Worm (Caenorhabditis elegans) whole organism, L1 larva: ENCODE data around the gene col-20.
"Not testable (repeated sequence)": the region's sequence is repeated elsewhere in the genome, so short reads cannot be mapped to it uniquely, and the experiment has no call there.

Experiments used
- blmp-1 ChIP-seq: fragments of 150-350 bp; optimal IDR thresholded peaks from 2 replicates; lab custom pipeline; 2014; ENCODE audit warnings: missing biosample characterization, missing genetic modification characterization
- ceh-63 ChIP-seq: fragments of 200-800 bp; sonication (Bioruptor generic); optimal IDR thresholded peaks from 2 replicates; lab custom pipeline; 2018; ENCODE audit warnings: mild to moderate bottlenecking, missing genetic modification characterization, missing compliant biosample characterization
- ceh-82 ChIP-seq, 3 experiments: fragments of 150-350 bp in 1 of 3; sonication (generic microtip) in 2 of 3; optimal IDR thresholded peaks; 2 replicates each; lab custom pipeline; 2014 to 2017; ENCODE audit warnings: missing biosample characterization in 3 of 3, missing genetic modification characterization in 3 of 3
- ceh-88 ChIP-seq: fragments of 200-800 bp; sonication (Bioruptor generic); IDR thresholded peaks from 2 replicates; pipeline ENCODE4 v1.3.6; 2022; ENCODE audit warnings: missing genetic modification characterization, missing compliant biosample characterization
- dpl-1 ChIP-seq, 3 experiments: fragments of 150-350 bp in 2 of 3; sonication (generic microtip) in 1 of 3; optimal IDR thresholded peaks; 2 replicates each; lab custom pipeline; 2014 to 2017; ENCODE audit warnings: missing biosample characterization in 3 of 3, missing genetic modification characterization in 3 of 3, missing genetic modification reagents in 3 of 3
- efl-1 ChIP-seq, 4 experiments: fragments of 150-350 bp; optimal IDR thresholded peaks in 3 of 4; peaks in 1 of 4; 1 replicate in 1 of 4; 2 replicates in 3 of 4; lab custom pipeline; 2014; ENCODE audit warnings: missing biosample characterization in 2 of 4, missing genetic modification characterization in 2 of 4, missing genetic modification reagents in 2 of 4
- elt-2 ChIP-seq: sonication (generic microtip); optimal IDR thresholded peaks from 2 replicates; lab custom pipeline; 2016; ENCODE audit warnings: missing genetic modification characterization, mild to moderate bottlenecking, inconsistent platforms, missing compliant biosample characterization, missing genetic modification reagents
- elt-3 ChIP-seq, 6 experiments: fragments of 150-350 bp in 1 of 6; sonication (generic microtip); optimal IDR thresholded peaks; 2 replicates each; lab custom pipeline; 2017 to 2018; ENCODE audit warnings: missing biosample characterization in 6 of 6, missing genetic modification characterization in 6 of 6, inconsistent platforms in 1 of 6
- irx-1 ChIP-seq: sonication (generic microtip); optimal IDR thresholded peaks from 2 replicates; lab custom pipeline; 2016; ENCODE audit warnings: missing genetic modification characterization, missing compliant biosample characterization
- isw-1 ChIP-seq: fragments of 200-800 bp; sonication (Bioruptor generic); IDR thresholded peaks from 2 replicates; pipeline ENCODE4 v1.3.6; 2022; ENCODE audit warnings: missing genetic modification characterization, missing compliant biosample characterization
- lin-14 ChIP-seq: fragments of 200-800 bp; sonication (Bioruptor generic); optimal IDR thresholded peaks from 2 replicates; lab custom pipeline; 2018; ENCODE audit warnings: mild to moderate bottlenecking, missing genetic modification characterization, moderate library complexity, missing compliant biosample characterization
- lin-39 ChIP-seq: fragments of 150-350 bp; optimal IDR thresholded peaks from 2 replicates; lab custom pipeline; 2014; ENCODE audit warnings: missing biosample characterization, missing genetic modification reagents, missing genetic modification characterization
- lsy-2 ChIP-seq, 2 experiments: fragments of 150-350 bp; optimal IDR thresholded peaks; 2 replicates each; lab custom pipeline; 2014; ENCODE audit warnings: missing biosample characterization in 2 of 2, missing genetic modification characterization in 2 of 2
- mdl-1 ChIP-seq, 2 experiments: fragments of 150-350 bp; optimal IDR thresholded peaks; 2 replicates each; lab custom pipeline; 2014 to 2017; ENCODE audit warnings: missing biosample characterization in 2 of 2, missing genetic modification characterization in 2 of 2, inconsistent platforms in 1 of 2
- mef-2 ChIP-seq: fragments of 150-350 bp; optimal IDR thresholded peaks from 2 replicates; lab custom pipeline; 2014; ENCODE audit warnings: missing biosample characterization, missing genetic modification characterization
- mep-1 ChIP-seq: fragments of 150-350 bp; optimal IDR thresholded peaks from 2 replicates; lab custom pipeline; 2014; ENCODE audit warnings: missing biosample characterization, missing genetic modification characterization
- nhr-11 ChIP-seq: fragments of 150-350 bp; optimal IDR thresholded peaks from 2 replicates; lab custom pipeline; 2014; ENCODE audit warnings: missing biosample characterization, missing genetic modification characterization
- nhr-19 ChIP-seq: fragments of 200-800 bp; sonication (Bioruptor generic); conservative IDR thresholded peaks from 2 replicates; pipeline ENCODE4 v1.3.6; 2022; ENCODE audit warnings: missing genetic modification characterization, missing compliant biosample characterization
- nhr-20 ChIP-seq: sonication (generic microtip); optimal IDR thresholded peaks from 2 replicates; lab custom pipeline; 2016; ENCODE audit warnings: mild to moderate bottlenecking, missing genetic modification characterization, missing compliant biosample characterization
- nhr-28 ChIP-seq: fragments of 150-350 bp; optimal IDR thresholded peaks from 2 replicates; lab custom pipeline; 2014; ENCODE audit warnings: missing biosample characterization, missing genetic modification characterization
- nhr-76 ChIP-seq: sonication (generic microtip); optimal IDR thresholded peaks from 2 replicates; lab custom pipeline; 2017; ENCODE audit warnings: missing biosample characterization, missing genetic modification characterization
- nhr-85 ChIP-seq: sonication (generic microtip); peaks from one replicate; lab custom pipeline; 2016; ENCODE audit warnings: missing genetic modification characterization, inconsistent platforms, missing compliant biosample characterization
- pag-3 ChIP-seq: sonication (generic microtip); optimal IDR thresholded peaks from 2 replicates; lab custom pipeline; 2017; ENCODE audit warnings: missing genetic modification characterization, mild to moderate bottlenecking, missing compliant biosample characterization, antibody characterized with exemption, borderline replicate concordance; ENCODE audit not compliant: insufficient read depth
- snu-23 ChIP-seq: sonication (generic microtip); optimal IDR thresholded peaks from 2 replicates; lab custom pipeline; 2016; ENCODE audit warnings: missing genetic modification characterization, missing compliant biosample characterization
- tbx-2 ChIP-seq: sonication (generic microtip); optimal IDR thresholded peaks from 2 replicates; lab custom pipeline; 2016; ENCODE audit warnings: missing genetic modification characterization, missing compliant biosample characterization
- unc-86 ChIP-seq: sonication (generic microtip); optimal IDR thresholded peaks from 2 replicates; lab custom pipeline; 2016; ENCODE audit warnings: missing genetic modification characterization, missing compliant biosample characterization
- xbp-1 ChIP-seq: sonication (generic microtip); optimal IDR thresholded peaks from 2 replicates; lab custom pipeline; 2016; ENCODE audit warnings: missing genetic modification characterization, missing compliant biosample characterization

Gene col-20

DNA sequence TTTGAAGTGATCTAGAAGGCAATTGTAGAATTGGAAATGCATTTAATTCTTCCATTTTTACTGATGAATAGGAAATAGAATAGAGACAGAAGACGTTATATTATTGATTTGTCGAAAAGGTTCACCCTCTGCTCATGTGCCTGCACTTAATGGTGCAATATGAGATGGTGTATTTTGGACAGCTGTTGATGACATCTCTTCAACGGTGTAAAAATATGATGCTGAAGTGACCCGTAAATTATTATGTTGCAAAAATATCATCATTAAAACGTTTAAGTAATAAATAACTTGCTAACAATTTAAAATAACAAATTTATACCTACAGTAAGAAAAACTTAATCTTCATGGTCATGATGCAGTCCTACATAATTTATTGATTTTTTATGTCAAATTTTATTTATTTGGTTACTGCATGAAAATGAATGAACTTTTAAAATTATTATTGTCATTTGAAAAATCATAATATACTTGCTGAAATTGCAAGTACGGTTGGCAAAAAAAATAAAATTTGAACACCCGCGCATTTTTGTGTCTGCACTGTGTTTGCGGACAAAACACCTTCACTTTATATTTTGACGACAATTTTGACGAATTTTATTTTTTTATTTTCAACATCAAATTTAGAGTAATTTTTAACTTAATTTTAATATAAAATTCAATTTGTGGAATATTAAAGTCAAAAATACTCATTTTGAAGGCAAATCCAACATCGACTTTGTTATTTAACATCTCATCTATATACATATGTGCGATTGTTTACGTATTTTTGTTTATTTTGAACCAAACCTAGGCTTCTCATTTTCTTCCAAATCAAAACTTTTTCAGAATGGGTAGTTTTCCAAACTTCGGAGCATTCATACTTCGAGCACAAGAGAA lies 42.6 kb downstream of the col-20 start, which contains the start of the genes fbxb-88 and tbck-1 (continued):
- TF ChIP-seq nhr-28 (tag; lab: Kevin White, UChicago) (no peak), irx-1 (tag; lab: Kevin White, UChicago) (peak; percentile 37), ceh-82 (tag; optimal IDR thresholded peaks at IDR 0.05; lab: Kevin White, UChicago) (peak in 2 of 3 experiments; percentile 53 to 62), isw-1 (peak; percentile 8; the same call in 1 of the 2 replicates), nhr-85 (tag; lab: Kevin White, UChicago) (peak; percentile 80), nhr-76 (tag; lab: Kevin White, UChicago) (no peak), blmp-1 (tag; lab: Kevin White, UChicago) (peak; percentile 51), lin-39 (tag; lab: Kevin White, UChicago) (peak; percentile 44), elt-2 (tag; lab: Kevin White, UChicago) (peak; percentile 51), dpl-1 (GFP tag; optimal IDR thresholded peaks at IDR 0.05; lab: Kevin White, UChicago) (peak; percentile 95 to 98 (median 97)), unc-86 (tag; lab: Kevin White, UChicago) (peak; percentile 21), tbx-2 (tag; lab: Kevin White, UChicago) (peak; percentile 62), nhr-11 (no peak), nhr-19 (GFP tag; lab: Robert Waterston, UW) (peak; percentile 52), xbp-1 (tag; lab: Kevin White, UChicago) (peak; percentile 64), mep-1 (tag; lab: Kevin White, UChicago) (peak; percentile 67), elt-3 (tag; optimal IDR thresholded peaks at IDR 0.05; lab: Kevin White, UChicago) (peak in 1 of 6 experiments; percentile 34)

DNA sequence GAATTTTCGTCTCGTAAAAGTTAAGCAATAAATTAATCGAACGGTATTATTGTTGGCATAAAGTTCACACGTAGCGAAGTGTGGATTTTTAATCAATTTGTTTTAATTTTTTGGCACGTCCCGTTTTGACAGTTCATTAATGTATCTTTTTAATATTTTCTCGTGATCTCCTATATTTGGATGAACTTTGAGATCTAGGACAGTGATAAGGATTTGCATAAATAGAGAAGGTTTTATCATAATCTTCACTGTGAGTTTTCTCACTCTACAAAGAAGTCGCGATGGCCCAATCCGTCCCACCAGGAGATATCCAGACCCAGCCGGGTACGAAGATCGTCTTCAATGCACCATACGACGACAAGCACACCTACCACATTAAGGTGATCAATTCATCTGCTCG lies 45.5 kb downstream of the col-20 start, which contains the start of the genes C33F10.8 and msp-40:
Gene C33F10.8 (minus strand): TSS at position 101 of the 400 bp plus-strand sequence.
Gene msp-40 (plus strand): TSS at position 282 of the 400 bp plus-strand sequence.
- not testable (repeated sequence) for TF ChIP-seq pag-3; ceh-63; mdl-1 (tag; optimal IDR thresholded peaks at IDR 0.05; lab: Kevin White, UChicago)

DNA sequence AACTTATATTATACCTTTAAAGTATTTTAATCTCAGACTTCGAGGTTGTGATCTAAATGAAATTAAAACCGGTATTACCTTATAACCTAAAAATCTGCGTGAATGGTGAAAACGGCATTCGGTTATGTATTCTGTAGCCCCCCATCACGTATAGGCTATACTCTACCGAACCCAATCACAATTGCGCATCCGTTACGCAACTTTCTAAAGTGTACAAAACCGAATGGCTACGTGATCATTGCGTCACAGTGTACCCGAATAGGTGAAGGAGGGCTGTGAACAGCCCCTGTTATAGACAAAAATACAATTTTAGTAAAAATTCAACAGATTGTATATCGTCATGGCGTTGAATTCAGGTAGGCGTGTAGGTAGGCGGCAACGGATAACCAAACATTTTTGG lies 48.0 kb downstream of the col-20 start:
- TF ChIP-seq blmp-1 (tag; lab: Kevin White, UChicago) (peak; percentile 58), ceh-88 (GFP tag; lab: Robert Waterston, UW) (no peak), efl-1 (optimal IDR thresholded peaks at IDR 0.05; lab: Kevin White, UChicago) (no peak), efl-1 (GFP tag; optimal IDR thresholded peaks at IDR 0.05 in 1 of 2; lab: Kevin White, UChicago) (peak in 1 of 2 experiments; percentile 79)

DNA sequence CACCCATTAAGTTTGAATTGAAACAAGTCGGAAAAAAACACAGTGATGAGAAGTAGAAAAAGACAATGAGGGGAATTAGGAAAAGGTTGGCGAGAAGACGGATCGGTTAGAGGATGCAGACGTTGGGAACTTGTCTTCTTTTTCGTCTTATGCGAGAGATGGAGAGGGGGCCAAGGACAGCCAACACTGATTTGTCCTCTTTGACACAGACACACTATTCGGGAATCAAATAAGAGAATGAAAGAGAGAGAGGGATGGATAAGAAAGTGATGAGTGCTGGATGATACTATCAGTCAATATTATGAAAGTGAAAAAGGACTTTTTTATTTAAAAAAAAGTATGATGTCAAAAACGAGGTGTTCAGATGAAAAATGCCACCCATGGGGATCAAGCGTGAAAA lies 48.9 kb downstream of the col-20 start, which contains the start of gene lact-5:
Gene lact-5 (minus strand): TSS at position 1 of the 400 bp plus-strand sequence.
- peak in 1 of 2 experiments; percentile 12 for TF ChIP-seq lsy-2 (tag; optimal IDR thresholded peaks at IDR 0.05; lab: Kevin White, UChicago)
- TF ChIP-seq xbp-1 (tag; lab: Kevin White, UChicago), result no peak
- TF ChIP-seq pag-3, result no peak
- TF ChIP-seq mef-2 (tag; lab: Kevin White, UChicago), result no peak
- peak in 3 of 6 experiments; percentile 34 to 69 (median 45) for TF ChIP-seq elt-3 (tag; optimal IDR thresholded peaks at IDR 0.05; lab: Kevin White, UChicago)
- TF ChIP-seq nhr-20 (tag; lab: Kevin White, UChicago), result peak; percentile 47
- peak; percentile 71 for TF ChIP-seq lin-14 (GFP tag; lab: Kevin White, UChicago)
- peak; percentile 95 for TF ChIP-seq blmp-1 (tag; lab: Kevin White, UChicago)
- TF ChIP-seq nhr-85 (tag; lab: Kevin White, UChicago), result peak; percentile 76
- peak; percentile 1 for TF ChIP-seq snu-23 (GFP tag; lab: Kevin White, UChicago)
